Worm (Caenorhabditis elegans) whole organism, young adult: ENCODE data around the gene dpy-6.

ENCODE experiments used
- B0035.1 ChIP-seq: sonication (generic microtip); optimal IDR thresholded peaks from 2 replicates; lab custom pipeline; 2016; ENCODE audit warnings: missing genetic modification characterization, mild to moderate bottlenecking, missing compliant biosample characterization, missing genotype, missing genetic modification reagents
- B0336.3 ChIP-seq: fragments of 200-800 bp; sonication (Bioruptor generic); IDR thresholded peaks from 2 replicates; pipeline ENCODE4 v1.3.6; 2022; ENCODE audit warnings: missing genetic modification characterization, missing compliant biosample characterization
- C06A6.2 ChIP-seq: fragments of 200-800 bp; sonication (Bioruptor generic); conservative IDR thresholded peaks from 2 replicates; pipeline ENCODE4 v1.3.6; 2022; ENCODE audit warnings: missing genetic modification characterization, missing compliant biosample characterization
- F10E7.11 ChIP-seq: sonication (generic microtip); optimal IDR thresholded peaks from 2 replicates; lab custom pipeline; 2017; ENCODE audit warnings: mild to moderate bottlenecking, missing genetic modification characterization, moderate library complexity, missing compliant biosample characterization
- F23B12.7 ChIP-seq: sonication (generic microtip); optimal IDR thresholded peaks from 2 replicates; lab custom pipeline; 2017; ENCODE audit warnings: missing genetic modification characterization, mild to moderate bottlenecking, missing compliant biosample characterization, antibody characterized with exemption, moderate library complexity; ENCODE audit not compliant: insufficient read depth
- F39B2.1 ChIP-seq: fragments of 200-800 bp; sonication (Bioruptor generic); IDR thresholded peaks from 2 replicates; pipeline ENCODE4 v1.3.6; 2022; ENCODE audit warnings: missing genetic modification reagents, missing genetic modification characterization, missing compliant biosample characterization
- F52B5.7 ChIP-seq: sonication (generic microtip); optimal IDR thresholded peaks from 2 replicates; lab custom pipeline; 2016; ENCODE audit warnings: mild to moderate bottlenecking, missing genetic modification characterization, missing compliant biosample characterization
- K12H6.12 ChIP-seq: fragments of 200-800 bp; sonication (Bioruptor generic); optimal IDR thresholded peaks from 2 replicates; lab custom pipeline; 2018; ENCODE audit warnings: mild to moderate bottlenecking, missing genetic modification characterization, missing compliant biosample characterization
- Y53F4B.3 ChIP-seq: fragments of 200-800 bp; sonication (Bioruptor generic); IDR thresholded peaks from 2 replicates; pipeline ENCODE4 v1.3.6; 2022; ENCODE audit warnings: missing genetic modification reagents, missing genetic modification characterization, missing compliant biosample characterization
- Y67H2A.10 ChIP-seq: fragments of 200-800 bp; sonication (Bioruptor generic); conservative IDR thresholded peaks from 2 replicates; pipeline ENCODE4 v1.3.6; 2022; ENCODE audit warnings: missing genetic modification reagents, missing genetic modification characterization, missing compliant biosample characterization
- Y79H2A.3 ChIP-seq: fragments of 200-800 bp; sonication (Bioruptor generic); conservative IDR thresholded peaks from 2 replicates; pipeline ENCODE4 v1.3.6; 2022; ENCODE audit warnings: missing genetic modification reagents, missing genetic modification characterization, missing compliant biosample characterization
- aptf-3 ChIP-seq: fragments of 200-800 bp; sonication (Bioruptor generic); IDR thresholded peaks from 2 replicates; pipeline ENCODE4 v1.3.6; 2022; ENCODE audit warnings: missing genetic modification characterization, missing compliant biosample characterization
- atf-7 ChIP-seq: sonication (generic microtip); optimal IDR thresholded peaks from 2 replicates; lab custom pipeline; 2017; ENCODE audit warnings: mild to moderate bottlenecking, missing genetic modification characterization, missing compliant biosample characterization
- athp-1 ChIP-seq: sonication (generic microtip); optimal IDR thresholded peaks from 2 replicates; lab custom pipeline; 2017; ENCODE audit warnings: mild to moderate bottlenecking, missing genetic modification characterization, missing compliant biosample characterization
- bed-2 ChIP-seq: fragments of 200-800 bp; sonication (Bioruptor generic); IDR thresholded peaks from 2 replicates; pipeline ENCODE4 v1.3.6; 2022; ENCODE audit warnings: missing genetic modification reagents, missing genetic modification characterization, missing compliant biosample characterization
- cebp-2 ChIP-seq: fragments of 200-800 bp; sonication (Bioruptor generic); IDR thresholded peaks from 2 replicates; pipeline ENCODE4 v1.3.6; 2022; ENCODE audit warnings: missing genetic modification characterization, missing compliant biosample characterization
- ceh-100 ChIP-seq: fragments of 200-800 bp; sonication (Bioruptor generic); IDR thresholded peaks from 2 replicates; pipeline ENCODE4 v1.3.6; 2022; ENCODE audit warnings: missing genetic modification reagents, missing genetic modification characterization, missing compliant biosample characterization
- ceh-91 ChIP-seq: fragments of 200-800 bp; sonication (Bioruptor generic); IDR thresholded peaks from 2 replicates; pipeline ENCODE4 v1.3.6; 2022; ENCODE audit warnings: missing genetic modification reagents, missing genetic modification characterization, missing compliant biosample characterization
- chd-7 ChIP-seq: sonication (generic microtip); optimal IDR thresholded peaks from 2 replicates; lab custom pipeline; 2016; ENCODE audit warnings: mild to moderate bottlenecking, missing genetic modification characterization, moderate library complexity, missing compliant biosample characterization
- dox-1 ChIP-seq: fragments of 200-800 bp; sonication (Bioruptor generic); IDR thresholded peaks from 2 replicates; pipeline ENCODE4 v1.3.6; 2022; ENCODE audit warnings: missing genetic modification reagents, missing genetic modification characterization, missing compliant biosample characterization
- dpff-1 ChIP-seq: sonication (generic microtip); optimal IDR thresholded peaks from 2 replicates; lab custom pipeline; 2017; ENCODE audit warnings: mild to moderate bottlenecking, missing genetic modification characterization, missing compliant biosample characterization
- dpl-1 ChIP-seq: fragments of 150-350 bp; optimal IDR thresholded peaks from 2 replicates; lab custom pipeline; 2014; ENCODE audit warnings: missing biosample characterization, missing genetic modification reagents, missing genetic modification characterization
- egrh-3 ChIP-seq: fragments of 200-800 bp; sonication (Bioruptor generic); IDR thresholded peaks from 2 replicates; pipeline ENCODE4 v1.3.6; 2022; ENCODE audit warnings: missing genetic modification reagents, missing genetic modification characterization, missing compliant biosample characterization
- gei-17 ChIP-seq: fragments of 200-800 bp; sonication (Bioruptor generic); optimal IDR thresholded peaks from 2 replicates; lab custom pipeline; 2018; ENCODE audit warnings: mild to moderate bottlenecking, missing genetic modification characterization, missing compliant biosample characterization
- him-1 ChIP-seq: sonication (generic microtip); optimal IDR thresholded peaks from 2 replicates; lab custom pipeline; 2016; ENCODE audit warnings: missing genotype, missing genetic modification reagents, missing genetic modification characterization, missing compliant biosample characterization
- hlh-12 ChIP-seq: sonication (generic microtip); optimal IDR thresholded peaks from 2 replicates; lab custom pipeline; 2016; ENCODE audit warnings: missing genetic modification characterization, missing compliant biosample characterization
- hmg-20 ChIP-seq: fragments of 200-800 bp; sonication (Bioruptor generic); IDR thresholded peaks from 2 replicates; pipeline ENCODE4 v1.3.6; 2022; ENCODE audit warnings: missing genetic modification reagents, missing genetic modification characterization, missing compliant biosample characterization
- let-607 ChIP-seq, 2 experiments: fragments of 200-800 bp in 1 of 2; sonication (Bioruptor generic) in 1 of 2; sonication (generic microtip) in 1 of 2; optimal IDR thresholded peaks; 2 replicates each; lab custom pipeline; 2016 to 2018; ENCODE audit warnings: mild to moderate bottlenecking in 2 of 2, missing compliant biosample characterization in 2 of 2, missing genetic modification characterization in 2 of 2, moderate library complexity in 2 of 2, missing genotype in 1 of 2
- madf-10 ChIP-seq: sonication (generic microtip); optimal IDR thresholded peaks from 2 replicates; lab custom pipeline; 2016; ENCODE audit warnings: mild to moderate bottlenecking, missing genetic modification characterization, missing compliant biosample characterization
- madf-8 ChIP-seq: fragments of 200-800 bp; sonication (Bioruptor generic); conservative IDR thresholded peaks from 2 replicates; pipeline ENCODE4 v1.3.6; 2022; ENCODE audit warnings: missing genetic modification reagents, missing genetic modification characterization, missing compliant biosample characterization
- mel-28 ChIP-seq: sonication (generic microtip); optimal IDR thresholded peaks from 2 replicates; lab custom pipeline; 2016; ENCODE audit warnings: borderline replicate concordance, mild to moderate bottlenecking, missing genetic modification characterization, missing compliant biosample characterization
- mxl-1 ChIP-seq: sonication (generic microtip); optimal IDR thresholded peaks from 2 replicates; lab custom pipeline; 2016; ENCODE audit warnings: missing genetic modification characterization, missing compliant biosample characterization
- nfya-1 ChIP-seq: sonication (generic microtip); optimal IDR thresholded peaks from 2 replicates; lab custom pipeline; 2017; ENCODE audit warnings: antibody characterized with exemption, missing compliant biosample characterization, missing genetic modification characterization, borderline replicate concordance; ENCODE audit not compliant: insufficient read depth
- nfya-2 ChIP-seq: fragments of 200-800 bp; sonication (Bioruptor generic); IDR thresholded peaks from 2 replicates; pipeline ENCODE4 v1.3.6; 2022; ENCODE audit warnings: missing genetic modification reagents, missing genetic modification characterization, missing compliant biosample characterization
- nhr-120 ChIP-seq: fragments of 200-800 bp; sonication (Bioruptor generic); IDR thresholded peaks from 2 replicates; pipeline ENCODE4 v1.3.6; 2022; ENCODE audit warnings: missing genetic modification characterization, missing compliant biosample characterization
- nhr-179 ChIP-seq: sonication (generic microtip); optimal IDR thresholded peaks from 2 replicates; lab custom pipeline; 2016; ENCODE audit warnings: mild to moderate bottlenecking, missing genetic modification characterization, missing compliant biosample characterization
- nhr-27 ChIP-seq: fragments of 200-800 bp; sonication (Bioruptor generic); optimal IDR thresholded peaks from 2 replicates; lab custom pipeline; 2018; ENCODE audit warnings: mild to moderate bottlenecking, missing genetic modification characterization, moderate library complexity, missing compliant biosample characterization
- repo-1 ChIP-seq: sonication (generic microtip); optimal IDR thresholded peaks from 2 replicates; lab custom pipeline; 2017; ENCODE audit warnings: mild to moderate bottlenecking, missing genetic modification characterization, missing compliant biosample characterization
- sdz-38 ChIP-seq: sonication (generic microtip); optimal IDR thresholded peaks from 2 replicates; lab custom pipeline; 2016; ENCODE audit warnings: missing genotype, missing genetic modification characterization, missing compliant biosample characterization
- snpc-4 ChIP-seq, 5 experiments: fragments of 150-350 bp in 1 of 5; sonication (generic microtip) in 4 of 5; optimal IDR thresholded peaks; 2 replicates each; lab custom pipeline; 2014 to 2018; ENCODE audit warnings: missing genetic modification characterization in 5 of 5, missing biosample characterization in 3 of 5, antibody characterized with exemption in 2 of 5, mild to moderate bottlenecking in 2 of 5, missing compliant biosample characterization in 2 of 5, missing genotype in 2 of 5, moderate library complexity in 2 of 5, missing genetic modification reagents in 1 of 5
- somi-1 ChIP-seq: fragments of 200-800 bp; sonication (Bioruptor generic); optimal IDR thresholded peaks from 2 replicates; lab custom pipeline; 2018; ENCODE audit warnings: mild to moderate bottlenecking, missing genetic modification characterization, missing compliant biosample characterization
- tbp1 ChIP-seq: fragments of 200-800 bp; sonication (Bioruptor generic); optimal IDR thresholded peaks from 2 replicates; lab custom pipeline; 2018; ENCODE audit warnings: mild to moderate bottlenecking, missing genetic modification characterization, missing compliant biosample characterization
- tbx-9 ChIP-seq: sonication (generic microtip); optimal IDR thresholded peaks from 2 replicates; lab custom pipeline; 2016; ENCODE audit warnings: borderline replicate concordance, missing genetic modification characterization, inconsistent platforms, missing compliant biosample characterization
- tlf-1 ChIP-seq: fragments of 200-800 bp; sonication (Bioruptor generic); optimal IDR thresholded peaks from 2 replicates; lab custom pipeline; 2018; ENCODE audit warnings: mild to moderate bottlenecking, missing genetic modification characterization, missing compliant biosample characterization
- unc-130 ChIP-seq: sonication (generic microtip); optimal IDR thresholded peaks from 2 replicates; lab custom pipeline; 2016; ENCODE audit warnings: missing genetic modification reagents, missing genetic modification characterization, missing compliant biosample characterization
- unc-62 ChIP-seq: fragments of 150-350 bp; optimal IDR thresholded peaks from 2 replicates; lab custom pipeline; 2014; ENCODE audit warnings: missing biosample characterization, missing genetic modification reagents, missing genetic modification characterization
- xnd-1 ChIP-seq: sonication (generic microtip); optimal IDR thresholded peaks from 2 replicates; lab custom pipeline; 2016; ENCODE audit warnings: missing genotype, missing genetic modification reagents, missing genetic modification characterization, missing compliant biosample characterization
- zim-3 ChIP-seq: sonication (generic microtip); optimal IDR thresholded peaks from 2 replicates; lab custom pipeline; 2017; ENCODE audit warnings: mild to moderate bottlenecking, missing genetic modification characterization, moderate library complexity, missing compliant biosample characterization
- ztf-18 ChIP-seq: sonication (generic microtip); optimal IDR thresholded peaks from 2 replicates; lab custom pipeline; 2016; ENCODE audit warnings: missing genotype, mild to moderate bottlenecking, missing genetic modification characterization, missing compliant biosample characterization

Gene dpy-6

DNA sequence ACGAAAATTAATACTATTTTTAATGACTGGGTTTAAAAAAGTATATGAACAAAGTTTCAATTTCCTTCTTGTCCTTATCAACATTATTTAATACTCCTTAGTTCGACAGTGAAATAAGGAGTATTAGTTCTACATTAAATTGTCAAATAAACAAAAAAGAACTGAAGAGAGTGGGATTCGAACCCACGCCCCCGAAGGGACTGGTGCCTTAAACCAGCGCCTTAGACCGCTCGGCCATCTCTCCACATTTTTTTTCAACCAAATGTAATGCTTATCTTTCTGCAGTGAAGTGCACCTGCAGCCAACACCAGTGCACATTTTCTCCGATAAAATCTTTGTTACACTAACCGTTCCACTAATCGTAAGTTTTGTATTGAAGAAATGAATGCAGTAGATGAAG is 36.2 kb downstream of the dpy-6 start (continued):
- no peak for TF ChIP-seq nhr-120
- TF ChIP-seq madf-10 (tag; lab: Kevin White, UChicago) = peak; percentile 14
- TF ChIP-seq sdz-38 (tag; lab: Kevin White, UChicago) = no peak
- no peak for TF ChIP-seq chd-7 (tag; lab: Kevin White, UChicago)
- TF ChIP-seq Y53F4B.3 (GFP tag; lab: Robert Waterston, UW) = no peak
- no peak for TF ChIP-seq tbx-9 (tag; lab: Kevin White, UChicago)
- TF ChIP-seq C06A6.2 (GFP tag; lab: Robert Waterston, UW) = no peak
- no peak for TF ChIP-seq repo-1
- TF ChIP-seq dox-1 (GFP tag; lab: Robert Waterston, UW) = no peak; the same call in 1 of the 2 replicates
- no peak for TF ChIP-seq bed-2 (GFP tag; lab: Robert Waterston, UW)
- no peak for TF ChIP-seq K12H6.12 (tag; lab: Kevin White, UChicago)
- TF ChIP-seq ztf-18 (tag; lab: Kevin White, UChicago) = peak; percentile 36
- TF ChIP-seq Y67H2A.10 (GFP tag; lab: Robert Waterston, UW) = no peak
- TF ChIP-seq nfya-1 = no peak
- TF ChIP-seq dpl-1 = no peak
- no peak for TF ChIP-seq hmg-20 (GFP tag; lab: Robert Waterston, UW)
- no peak for TF ChIP-seq let-607 (tag; optimal IDR thresholded peaks at IDR 0.05; lab: Kevin White, UChicago)
- TF ChIP-seq F39B2.1 (GFP tag; lab: Robert Waterston, UW) = no peak
- TF ChIP-seq zim-3 (tag; lab: Kevin White, UChicago) = no peak
- TF ChIP-seq F10E7.11 (tag; lab: Kevin White, UChicago) = no peak
- TF ChIP-seq athp-1 (tag; lab: Kevin White, UChicago) = no peak
- no peak for TF ChIP-seq F23B12.7 (tag; lab: Kevin White, UChicago)
- no peak for TF ChIP-seq madf-8
- TF ChIP-seq unc-130 (GFP tag; lab: Kevin White, UChicago) = no peak
- TF ChIP-seq nhr-27 (tag; lab: Kevin White, UChicago) = no peak
- no peak for TF ChIP-seq atf-7
- TF ChIP-seq nhr-179 (tag; lab: Kevin White, UChicago) = no peak
- no peak for TF ChIP-seq tlf-1 (GFP tag; lab: Kevin White, UChicago)
- TF ChIP-seq mel-28 (tag; lab: Kevin White, UChicago) = no peak
- TF ChIP-seq nfya-2 (GFP tag; lab: Robert Waterston, UW) = no peak
- no peak for TF ChIP-seq hlh-12 (tag; lab: Kevin White, UChicago)
- no peak for TF ChIP-seq mxl-1 (tag; lab: Kevin White, UChicago)
- TF ChIP-seq unc-62 (GFP tag; lab: Kevin White, UChicago) = no peak
- TF ChIP-seq ceh-100 = no peak
- TF ChIP-seq B0336.3 = no peak
- peak; percentile 89 for TF ChIP-seq tbp1
- TF ChIP-seq aptf-3 (GFP tag; lab: Robert Waterston, UW) = no peak
- peak; percentile 31 for TF ChIP-seq him-1 (tag; lab: Kevin White, UChicago)
- TF ChIP-seq dpff-1 (tag; lab: Kevin White, UChicago) = no peak
- TF ChIP-seq B0035.1 = no peak
- TF ChIP-seq ceh-91 (GFP tag; lab: Robert Waterston, UW) = no peak
- no peak for TF ChIP-seq F52B5.7 (tag; lab: Kevin White, UChicago)
- no peak for TF ChIP-seq cebp-2 (GFP tag; lab: Robert Waterston, UW)
- TF ChIP-seq gei-17 (GFP tag; lab: Kevin White, UChicago) = no peak
- 0 out of 2 replicates have a peak, but pooled peaks have one; percentile 26 for TF ChIP-seq egrh-3
- TF ChIP-seq xnd-1 (tag; lab: Kevin White, UChicago) = no peak
- no peak for TF ChIP-seq Y79H2A.3
- TF ChIP-seq snpc-4 (GFP tag; optimal IDR thresholded peaks at IDR 0.05; lab: Kevin White, UChicago) = peak; percentile 5
- TF ChIP-seq snpc-4 (tag; optimal IDR thresholded peaks at IDR 0.05; lab: Kevin White, UChicago) = peak in 2 of 4 experiments; percentile 35 to 63
- TF ChIP-seq somi-1 = no peak
